Worm (Caenorhabditis elegans) whole organism, early embryonic: Measurements from ENCODE around the gene srlf-1.

Experiments used
- B0310.2 ChIP-seq: sonication (generic microtip); optimal IDR thresholded peaks from 2 replicates; lab custom pipeline; 2016; ENCODE audit warnings: mild to moderate bottlenecking, missing genetic modification characterization, missing compliant biosample characterization
- F13C5.2 ChIP-seq: sonication (generic microtip); optimal IDR thresholded peaks from 2 replicates; lab custom pipeline; 2017; ENCODE audit warnings: mild to moderate bottlenecking, missing genetic modification characterization, inconsistent platforms, missing compliant biosample characterization
- aly-1 ChIP-seq: sonication (generic microtip); optimal IDR thresholded peaks from 2 replicates; lab custom pipeline; 2016; ENCODE audit warnings: missing genetic modification characterization, missing compliant biosample characterization
- ama-1 ChIP-seq: fragments of 150-350 bp; optimal IDR thresholded peaks from 2 replicates; lab custom pipeline; 2014
- ceh-13 ChIP-seq: fragments of 200-800 bp; sonication (Bioruptor generic); optimal IDR thresholded peaks from 2 replicates; lab custom pipeline; 2018; ENCODE audit warnings: mild to moderate bottlenecking, missing genetic modification characterization, missing compliant biosample characterization
- ceh-36 ChIP-seq: sonication (generic microtip); optimal IDR thresholded peaks from 2 replicates; lab custom pipeline; 2016; ENCODE audit warnings: missing genetic modification characterization, inconsistent platforms, missing compliant biosample characterization
- ets-7 ChIP-seq: sonication (generic microtip); optimal IDR thresholded peaks from 2 replicates; lab custom pipeline; 2016; ENCODE audit warnings: missing genotype, missing genetic modification characterization, missing compliant biosample characterization
- flt-1 ChIP-seq: fragments of 200-800 bp; sonication (Bioruptor generic); IDR thresholded peaks from 2 replicates; pipeline ENCODE4 v1.3.6; 2022; ENCODE audit warnings: missing genetic modification characterization, missing compliant biosample characterization
- hmbx-1 ChIP-seq: sonication (generic microtip); optimal IDR thresholded peaks from 2 replicates; lab custom pipeline; 2016; ENCODE audit warnings: mild to moderate bottlenecking, missing genetic modification characterization, missing compliant biosample characterization
- hmg-4 ChIP-seq: fragments of 200-800 bp; sonication (Bioruptor generic); optimal IDR thresholded peaks from 2 replicates; lab custom pipeline; 2018; ENCODE audit warnings: mild to moderate bottlenecking, missing genetic modification characterization, missing compliant biosample characterization
- hnd-1 ChIP-seq: sonication (generic microtip); optimal IDR thresholded peaks from 2 replicates; lab custom pipeline; 2016; ENCODE audit warnings: missing genetic modification characterization, missing compliant biosample characterization
- pes-1 ChIP-seq: fragments of 200-800 bp; sonication (Bioruptor generic); IDR thresholded peaks from 2 replicates; pipeline ENCODE4 v1.3.6; 2022; ENCODE audit warnings: missing genetic modification reagents, missing genetic modification characterization, missing compliant biosample characterization
- scrt-1 ChIP-seq: fragments of 200-800 bp; sonication (Bioruptor generic); IDR thresholded peaks from 2 replicates; pipeline ENCODE4 v1.3.6; 2022; ENCODE audit warnings: missing genetic modification characterization, missing compliant biosample characterization
- sea-1 ChIP-seq: fragments of 200-800 bp; sonication (Bioruptor generic); conservative IDR thresholded peaks from 2 replicates; pipeline ENCODE4 v1.3.6; 2022; ENCODE audit warnings: missing genetic modification characterization, missing compliant biosample characterization
- tbx-11 ChIP-seq: fragments of 200-800 bp; sonication (Bioruptor generic); IDR thresholded peaks from 2 replicates; pipeline ENCODE4 v1.3.6; 2022; ENCODE audit warnings: missing genetic modification characterization, missing compliant biosample characterization
- tbx-37 ChIP-seq: fragments of 200-800 bp; sonication (Bioruptor generic); conservative IDR thresholded peaks from 2 replicates; pipeline ENCODE4 v1.3.6; 2022; ENCODE audit warnings: missing genetic modification reagents, missing genetic modification characterization, missing compliant biosample characterization
- tra-4 ChIP-seq: sonication (generic microtip); optimal IDR thresholded peaks from 2 replicates; lab custom pipeline; 2017; ENCODE audit warnings: missing genetic modification characterization, missing compliant biosample characterization

The srlf-1 gene

ce11 chrII:7763569-7763968 lies 26.8 kb upstream of the srlf-1 start, which contains the start of gene B0228.9:
B0228.9 (minus strand) TSS chrII:7763669.
- no peak for TF ChIP-seq ceh-13
- TF ChIP-seq tbx-37 (GFP tag; lab: Robert Waterston, UW) = no peak
- no peak for TF ChIP-seq scrt-1 (GFP tag; lab: Robert Waterston, UW)
- no peak for TF ChIP-seq ets-7 (tag; lab: Kevin White, UChicago)
- TF ChIP-seq tbx-11 (GFP tag; lab: Robert Waterston, UW) = no peak
- no peak for TF ChIP-seq aly-1 (tag; lab: Kevin White, UChicago)
- TF ChIP-seq sea-1 (GFP tag; lab: Robert Waterston, UW) = no peak
- no peak for TF ChIP-seq ceh-36 (tag; lab: Kevin White, UChicago)

ce11 chrII:7765456-7765855 lies 24.9 kb upstream of the srlf-1 start, which contains the start of gene srh-39:
srh-39 (minus strand) TSS chrII:7765556.
- TF ChIP-seq ceh-36 (tag; lab: Kevin White, UChicago) = no peak
- TF ChIP-seq hmbx-1 (tag; lab: Kevin White, UChicago) = no peak
- TF ChIP-seq aly-1 (tag; lab: Kevin White, UChicago) = no peak
- TF ChIP-seq ceh-13 = no peak
- TF ChIP-seq flt-1 = no peak
- no peak for TF ChIP-seq tra-4
- no peak for TF ChIP-seq ama-1 (lab: Kevin White, UChicago)
- no peak for TF ChIP-seq ets-7 (tag; lab: Kevin White, UChicago)

ce11 chrII:7769254-7769653 lies 21.1 kb upstream of the srlf-1 start:
- TF ChIP-seq tbx-11 (GFP tag; lab: Robert Waterston, UW) (no peak), F13C5.2 (no peak), tra-4 (no peak), sea-1 (GFP tag; lab: Robert Waterston, UW) (no peak), ets-7 (tag; lab: Kevin White, UChicago) (no peak), B0310.2 (tag; lab: Kevin White, UChicago) (no peak), hnd-1 (tag; lab: Kevin White, UChicago) (no peak), tbx-37 (GFP tag; lab: Robert Waterston, UW) (no peak), ceh-13 (no peak)

ce11 chrII:7770253-7770652 lies 20.1 kb upstream of the srlf-1 start:
- TF ChIP-seq ceh-13 (no peak), aly-1 (tag; lab: Kevin White, UChicago) (no peak), pes-1 (no peak), tbx-37 (GFP tag; lab: Robert Waterston, UW) (no peak), ceh-36 (tag; lab: Kevin White, UChicago) (no peak), sea-1 (GFP tag; lab: Robert Waterston, UW) (no peak), B0310.2 (tag; lab: Kevin White, UChicago) (no peak), ets-7 (tag; lab: Kevin White, UChicago) (no peak), F13C5.2 (no peak), hmg-4 (no peak)

- TF ChIP-seq F13C5.2 = no peak
- no peak for TF ChIP-seq ceh-13
- no peak for TF ChIP-seq ets-7 (tag; lab: Kevin White, UChicago)
- no peak for TF ChIP-seq hmbx-1 (tag; lab: Kevin White, UChicago)
- no peak for TF ChIP-seq hnd-1 (tag; lab: Kevin White, UChicago)
- TF ChIP-seq pes-1 = no peak
- TF ChIP-seq ama-1 (lab: Kevin White, UChicago) = no peak
- no peak for TF ChIP-seq sea-1 (GFP tag; lab: Robert Waterston, UW)
- TF ChIP-seq ceh-36 (tag; lab: Kevin White, UChicago) = no peak
- no peak for TF ChIP-seq tbx-11 (GFP tag; lab: Robert Waterston, UW)
- TF ChIP-seq hmg-4 = no peak
- no peak for TF ChIP-seq B0310.2 (tag; lab: Kevin White, UChicago)
- no peak for TF ChIP-seq scrt-1 (GFP tag; lab: Robert Waterston, UW)
Observed at ce11 chrII:7771917-7772316, 18.5 kb upstream of the srlf-1 start, which contains the start of gene C06A8.8. C06A8.8 (minus strand) TSS chrII:7772017.

- TF ChIP-seq F13C5.2 (no peak), B0310.2 (tag; lab: Kevin White, UChicago) (no peak), ets-7 (tag; lab: Kevin White, UChicago) (no peak), hmg-4 (no peak), hmbx-1 (tag; lab: Kevin White, UChicago) (no peak), sea-1 (GFP tag; lab: Robert Waterston, UW) (no peak), tra-4 (no peak), ceh-13 (no peak), tbx-11 (GFP tag; lab: Robert Waterston, UW) (no peak), ama-1 (lab: Kevin White, UChicago) (no peak), flt-1 (no peak), tbx-37 (GFP tag; lab: Robert Waterston, UW) (no peak)
Observed at ce11 chrII:7772411-7772810, 18.0 kb upstream of the srlf-1 start, which contains the start of gene C06A8.6. C06A8.6 (plus strand) TSS chrII:7772499.

- TF ChIP-seq tra-4 (no peak), F13C5.2 (no peak), ceh-36 (tag; lab: Kevin White, UChicago) (no peak), hmbx-1 (tag; lab: Kevin White, UChicago) (no peak), scrt-1 (GFP tag; lab: Robert Waterston, UW) (no peak), sea-1 (GFP tag; lab: Robert Waterston, UW) (no peak), flt-1 (no peak), pes-1 (no peak), tbx-37 (GFP tag; lab: Robert Waterston, UW) (no peak), hnd-1 (tag; lab: Kevin White, UChicago) (no peak), ama-1 (lab: Kevin White, UChicago) (no peak), tbx-11 (GFP tag; lab: Robert Waterston, UW) (no peak), ceh-13 (no peak), hmg-4 (no peak), B0310.2 (tag; lab: Kevin White, UChicago) (no peak), ets-7 (tag; lab: Kevin White, UChicago) (no peak), aly-1 (tag; lab: Kevin White, UChicago) (no peak)
Observed at ce11 chrII:7773427-7773993, 16.9 kb upstream of the srlf-1 start.
